Worm (Caenorhabditis elegans) whole organism, midembryonic: ENCODE data around the gene cyp-35A1.

Source experiments
- cog-1 ChIP-seq: sonication (generic microtip); optimal IDR thresholded peaks from 2 replicates; lab custom pipeline; 2016; ENCODE audit warnings: missing genetic modification characterization, missing compliant biosample characterization
- flt-1 ChIP-seq: fragments of 200-800 bp; sonication (Bioruptor generic); IDR thresholded peaks from 2 replicates; pipeline ENCODE4 v1.3.6; 2022; ENCODE audit warnings: missing genetic modification characterization, missing compliant biosample characterization
- klf-2 ChIP-seq: fragments of 200-800 bp; sonication (Bioruptor generic); conservative IDR thresholded peaks from 2 replicates; pipeline ENCODE4 v1.3.6; 2022; ENCODE audit warnings: missing genetic modification reagents, missing genetic modification characterization, missing compliant biosample characterization
- ztf-29 ChIP-seq: fragments of 200-800 bp; sonication (Bioruptor generic); IDR thresholded peaks from 2 replicates; pipeline ENCODE4 v1.3.6; 2022; ENCODE audit warnings: missing genetic modification reagents, missing genetic modification characterization, missing compliant biosample characterization

- TF ChIP-seq flt-1 (no peak), klf-2 (no peak), cog-1 (tag; lab: Kevin White, UChicago) (no peak), ztf-29 (no peak)
These were observed 40.8 kb upstream of the cyp-35A1 start, which contains the start of gene srj-13 for ce11 chrV:7402355-7402754.
